Worm (Caenorhabditis elegans): ENCODE results near the gene C16C8.26.

The C16C8.26 gene

ce11 chrII:3439842-3440640 is 18.1 kb downstream of the C16C8.26 start:
- no peak for TF ChIP-seq unc-62 (GFP tag; optimal IDR thresholded peaks at IDR 0.05)

DNA sequence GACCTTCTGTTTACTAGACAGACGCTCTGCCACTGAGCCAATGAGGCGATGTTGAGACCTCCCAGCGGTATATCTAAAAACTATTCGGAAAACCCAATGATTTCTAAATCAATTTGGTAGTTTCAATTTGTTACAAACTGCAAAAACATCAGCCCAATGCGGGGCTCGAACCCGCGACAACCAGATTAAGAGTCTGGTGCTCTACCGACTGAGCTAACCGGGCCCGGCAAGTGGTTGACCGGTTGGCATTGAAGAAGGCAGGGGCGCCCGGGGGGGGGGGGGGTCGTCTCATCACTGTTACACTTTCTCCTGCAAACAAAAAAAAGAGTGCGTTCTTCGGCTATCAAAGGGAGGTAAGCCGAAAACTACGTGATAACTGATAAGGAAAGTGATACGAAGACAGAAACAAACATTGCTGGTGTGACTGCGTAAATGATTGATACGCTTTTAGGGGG is 18.8 kb downstream of the C16C8.26 start:
- no peak for TF ChIP-seq unc-62 (GFP tag; optimal IDR thresholded peaks at IDR 0.05)

DNA sequence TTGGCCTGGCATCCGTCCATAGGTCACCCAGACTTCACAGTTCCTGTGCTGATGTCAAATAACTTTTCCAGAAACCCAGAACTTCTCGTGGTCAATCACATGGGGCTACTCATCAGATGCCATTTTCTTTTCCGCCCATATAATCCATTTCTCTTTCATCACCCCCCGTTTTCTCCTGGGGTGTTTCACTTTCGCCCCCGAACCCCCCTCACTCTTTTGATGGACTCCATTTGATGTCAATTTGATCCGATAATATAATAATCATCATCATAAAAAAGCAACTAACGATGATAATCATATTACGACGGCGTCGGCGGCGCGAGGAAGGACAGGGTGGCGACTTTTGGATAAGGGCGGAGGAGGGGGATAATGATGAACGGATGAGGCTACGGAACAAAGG is 19.8 kb downstream of the C16C8.26 start:
- no peak for TF ChIP-seq unc-62 (GFP tag; optimal IDR thresholded peaks at IDR 0.05)

DNA sequence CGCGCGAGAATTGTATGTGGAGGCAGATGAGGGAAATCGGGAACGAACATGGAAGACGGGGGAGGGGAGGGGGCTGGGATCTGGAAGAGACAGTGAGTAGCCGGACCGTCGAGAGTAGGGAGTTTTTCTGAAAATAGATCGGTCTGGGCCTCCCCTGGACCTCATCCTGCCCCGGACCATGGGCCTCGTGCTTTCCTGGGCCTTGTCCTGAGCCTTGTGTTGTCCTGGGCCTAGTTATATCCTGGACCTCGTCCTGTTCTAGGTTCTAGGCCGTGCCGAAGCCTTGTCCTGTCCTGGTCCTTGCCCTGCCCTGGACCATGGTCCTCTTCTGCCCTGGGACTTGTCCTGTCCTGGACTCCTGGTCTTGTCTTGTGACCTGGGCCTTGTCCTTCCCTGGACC is 20.7 kb downstream of the C16C8.26 start:
- TF ChIP-seq unc-62 (GFP tag; optimal IDR thresholded peaks at IDR 0.05), result no peak

ce11 chrII:3436412-3436811 is 21.7 kb downstream of the C16C8.26 start, which contains the start of gene skpo-2:
Gene skpo-2, minus strand, starts transcription at chrII:3436512.
- TF ChIP-seq unc-62 (GFP tag; optimal IDR thresholded peaks at IDR 0.05), result no peak

DNA sequence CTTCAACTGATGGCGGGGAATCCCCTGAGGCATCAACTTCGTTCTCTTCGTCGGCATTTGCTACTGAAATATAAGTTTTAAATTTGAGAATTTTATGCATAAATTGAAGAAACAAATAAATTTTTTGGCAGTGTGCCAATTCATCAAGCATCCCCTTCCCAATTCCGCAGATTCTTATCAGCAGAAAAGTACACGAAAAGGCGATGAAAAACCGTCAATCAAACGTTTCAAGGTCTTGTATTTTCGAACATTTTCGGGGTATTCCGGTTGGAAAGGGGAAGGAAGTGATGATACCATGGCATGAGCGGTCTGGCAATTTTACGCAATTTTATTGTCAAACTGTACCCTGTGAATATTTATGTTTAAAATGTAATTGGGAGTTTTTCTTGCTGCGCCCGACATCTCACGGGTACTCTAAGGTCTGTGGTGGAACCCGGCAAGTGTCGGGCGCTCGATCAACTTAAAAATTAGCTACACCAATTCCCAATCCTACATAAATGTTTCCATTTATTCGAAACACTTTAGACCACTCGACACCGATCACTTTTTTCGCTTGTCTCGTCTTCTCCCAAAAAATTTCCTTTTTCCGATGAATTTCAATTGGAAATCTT is 23.1 kb downstream of the C16C8.26 start:
- no peak for TF ChIP-seq unc-62 (GFP tag; optimal IDR thresholded peaks at IDR 0.05)

DNA sequence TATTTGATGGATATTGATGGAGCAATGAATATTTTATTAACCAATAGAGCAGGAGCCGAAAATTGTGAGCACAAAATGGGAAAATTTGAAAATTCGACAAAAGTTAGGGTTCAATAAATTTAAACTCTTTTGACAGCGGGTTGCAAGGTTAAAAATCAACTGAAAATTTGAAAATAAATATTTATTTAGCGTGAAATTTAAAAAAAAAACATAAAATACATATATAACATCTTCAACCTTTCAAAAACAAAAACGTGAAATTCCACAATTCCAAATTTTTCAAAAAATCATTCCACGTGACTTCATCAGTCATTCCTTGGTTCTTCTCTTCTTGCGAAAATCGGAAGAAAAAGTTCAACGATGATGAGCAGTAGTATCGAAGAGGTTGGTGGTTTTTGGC is 28.7 kb downstream of the C16C8.26 start, which contains the start of gene C16C8.18:
TSS of gene C16C8.18 (plus strand) at position 301 of the 400 bp plus-strand sequence.
- TF ChIP-seq unc-62 (GFP tag; optimal IDR thresholded peaks at IDR 0.05), result no peak

DNA sequence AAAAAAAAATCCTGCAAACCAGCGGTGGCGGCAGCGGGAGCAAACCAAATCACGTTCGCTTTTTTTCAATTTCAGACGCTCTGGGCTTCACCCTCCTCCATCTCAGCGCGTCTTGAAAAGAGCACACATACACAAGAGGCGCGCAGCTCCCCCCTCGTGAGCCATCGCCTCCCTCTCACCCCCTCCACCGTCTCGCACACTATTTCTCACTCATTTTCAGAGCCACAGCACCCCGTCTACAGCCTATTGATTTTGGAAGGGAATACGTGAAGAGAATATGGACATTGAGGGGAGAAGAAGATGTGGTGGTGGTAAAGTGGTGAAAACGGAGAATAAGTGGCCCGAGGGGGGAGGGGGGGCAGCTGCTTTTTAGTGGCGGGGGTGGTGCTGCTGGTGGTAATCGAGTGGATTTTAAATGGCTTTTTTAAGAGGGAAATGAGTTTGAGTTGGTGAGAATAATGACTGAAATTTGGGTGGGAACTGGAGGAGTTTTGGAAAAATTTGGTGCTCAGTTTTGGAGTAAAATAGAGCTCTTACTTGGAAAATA is 29.9 kb downstream of the C16C8.26 start:
- no peak for TF ChIP-seq unc-62 (GFP tag; optimal IDR thresholded peaks at IDR 0.05)

DNA sequence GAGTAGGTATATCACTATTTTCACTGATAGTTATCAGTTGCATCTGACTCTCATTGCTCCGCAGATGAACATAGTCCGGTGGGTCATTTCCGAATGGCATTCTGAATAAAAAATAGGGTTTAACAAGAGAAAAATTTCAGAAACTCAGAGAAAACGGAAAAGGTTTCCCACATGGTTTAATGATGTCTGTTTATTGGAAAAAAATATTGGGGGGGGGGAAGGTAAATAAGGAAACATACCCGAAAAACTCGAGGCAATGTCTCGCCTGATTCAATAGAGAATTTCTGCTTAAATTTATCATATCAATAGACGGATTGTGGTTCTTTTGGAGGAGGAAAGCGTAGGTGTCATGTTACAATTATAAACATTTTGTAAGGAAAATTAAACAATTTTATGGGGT is 32.7 kb downstream of the C16C8.26 start, which contains the start of gene nep-11:
TSS of gene nep-11 (minus strand) at position 101 of the 400 bp plus-strand sequence.
- TF ChIP-seq unc-62 (GFP tag; optimal IDR thresholded peaks at IDR 0.05), result no peak

- TF ChIP-seq unc-62 (GFP tag; optimal IDR thresholded peaks at IDR 0.05), result no peak
Measured at ce11 chrII:3422938-3423337, 35.2 kb downstream of the C16C8.26 start.

DNA sequence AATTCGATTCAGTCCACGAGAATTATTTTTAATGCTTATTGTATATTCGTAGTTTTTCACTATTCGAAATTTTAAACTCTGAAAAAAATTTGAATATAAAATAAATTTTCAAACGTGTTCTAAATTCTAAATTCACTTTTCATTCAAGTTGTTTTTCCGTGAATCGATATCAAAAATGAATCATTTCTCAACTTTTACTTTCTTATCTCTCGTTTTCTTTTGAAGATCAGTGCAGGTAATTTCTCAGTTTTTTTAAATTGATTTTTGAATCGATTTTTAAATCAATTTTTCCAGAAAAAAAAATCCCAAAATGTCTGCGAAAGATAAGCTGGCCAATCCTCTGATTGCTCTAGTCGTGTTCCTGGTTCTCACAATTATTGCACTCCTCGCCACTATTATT is 41.6 kb downstream of the C16C8.26 start, which contains the start of gene nep-6:
TSS of gene nep-6 (plus strand) at position 301 of the 400 bp plus-strand sequence.
- no peak for TF ChIP-seq unc-62 (GFP tag; optimal IDR thresholded peaks at IDR 0.05)

DNA sequence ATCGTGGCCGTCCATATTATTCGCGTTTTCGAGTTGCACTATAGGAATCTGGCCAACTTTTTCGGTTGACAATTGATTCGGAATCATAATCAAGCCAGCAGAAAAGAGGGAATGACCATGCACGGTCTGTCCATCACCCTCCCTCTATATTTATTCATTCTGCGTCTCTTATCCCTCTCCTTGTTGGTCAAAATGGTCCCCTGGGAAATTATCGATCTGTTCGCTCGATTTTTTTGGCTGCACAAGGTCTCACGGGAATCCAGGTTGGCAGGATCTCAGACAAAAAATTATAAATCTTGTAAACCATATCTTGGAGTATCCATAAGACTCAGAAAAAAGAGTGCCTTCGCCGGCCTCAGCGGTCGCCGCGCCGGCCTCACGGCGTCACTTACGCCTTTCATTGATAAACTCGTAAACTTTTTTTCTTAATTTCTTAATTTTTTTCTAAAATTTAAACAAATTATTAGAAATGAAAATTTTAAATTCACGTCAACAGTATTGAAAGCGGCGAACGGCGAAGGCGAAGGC is 43.7 kb downstream of the C16C8.26 start, which contains the start of the genes F18A12.7 and F18A12.2:
TSS of gene F18A12.7 (minus strand) at position 101 of the 528 bp plus-strand sequence.
TSS of gene F18A12.2 (plus strand) at position 478 of the 528 bp plus-strand sequence.
- TF ChIP-seq unc-62 (GFP tag; optimal IDR thresholded peaks at IDR 0.05), result no peak

All from whole organism, dauer.